Worm (Caenorhabditis elegans) whole organism, dauer: ENCODE data around the gene crp-1.

Source experiments
- unc-62 ChIP-seq: sonication (generic microtip); optimal IDR thresholded peaks from 2 replicates; lab custom pipeline; 2017; ENCODE audit warnings: missing biosample characterization, missing genetic modification reagents, missing genetic modification characterization

Gene crp-1

DNA sequence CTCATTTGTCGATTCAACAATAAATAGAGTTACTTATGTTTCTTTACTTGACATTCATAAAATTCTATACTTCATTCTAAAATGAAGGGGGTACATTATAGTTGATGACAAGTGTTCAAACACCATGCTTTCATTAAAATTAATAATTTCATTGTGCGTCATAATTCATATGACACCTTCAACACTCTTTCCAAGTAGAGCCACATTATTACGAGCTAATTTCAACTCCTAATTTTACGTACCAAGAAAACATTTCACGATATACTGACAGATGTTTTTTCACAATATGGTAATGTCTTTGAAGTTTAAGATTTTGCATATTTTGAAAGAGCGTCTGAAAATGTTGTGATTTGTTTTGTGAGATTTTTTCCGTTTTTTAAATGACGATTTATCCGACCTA, 12.9 kb upstream of the crp-1 start:
- TF ChIP-seq unc-62 (GFP tag; lab: Kevin White, UChicago) = no peak

ce11 chrV:10466607-10467092, 11.7 kb upstream of the crp-1 start:
- no peak for TF ChIP-seq unc-62 (GFP tag; lab: Kevin White, UChicago)

DNA sequence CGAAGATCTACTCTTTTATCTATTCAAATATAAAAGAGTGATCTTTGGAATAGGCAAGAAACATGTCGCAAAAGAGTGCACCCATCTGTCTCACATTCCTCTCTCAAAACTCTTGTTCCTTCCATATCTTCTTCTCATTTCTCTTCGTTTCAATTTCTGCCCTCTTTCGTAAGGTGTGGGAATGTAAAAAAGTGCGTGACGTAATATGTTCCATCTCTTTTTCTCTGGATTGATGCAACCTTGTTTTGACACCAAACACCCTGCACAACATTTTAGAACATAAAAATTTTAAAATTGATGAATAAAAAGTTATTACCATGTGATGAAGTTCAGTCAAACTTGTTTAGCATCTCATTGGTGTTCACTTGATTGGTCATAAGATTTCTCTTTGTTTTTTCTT, 11.3 kb upstream of the crp-1 start:
- TF ChIP-seq unc-62 (GFP tag; lab: Kevin White, UChicago) = no peak

DNA sequence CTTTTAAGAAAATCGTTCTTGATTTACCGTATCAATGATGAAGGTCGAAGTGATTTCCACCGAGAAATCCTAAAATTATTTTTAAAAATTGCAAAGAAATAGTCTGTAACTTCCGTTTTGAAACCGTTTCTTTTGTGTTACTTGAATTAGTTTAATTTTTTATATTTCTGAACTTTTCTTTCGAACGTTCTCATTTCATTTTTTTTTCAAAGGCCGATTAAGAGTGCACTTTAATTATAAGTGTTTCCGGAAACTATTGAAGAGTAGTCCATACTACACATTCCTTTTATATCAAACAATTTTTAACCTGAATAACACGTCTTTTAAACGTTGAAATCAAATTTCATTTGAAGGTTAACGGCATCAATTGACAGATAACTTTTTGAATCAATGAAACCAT, 10.7 kb upstream of the crp-1 start:
- TF ChIP-seq unc-62 (GFP tag; lab: Kevin White, UChicago) = no peak

DNA sequence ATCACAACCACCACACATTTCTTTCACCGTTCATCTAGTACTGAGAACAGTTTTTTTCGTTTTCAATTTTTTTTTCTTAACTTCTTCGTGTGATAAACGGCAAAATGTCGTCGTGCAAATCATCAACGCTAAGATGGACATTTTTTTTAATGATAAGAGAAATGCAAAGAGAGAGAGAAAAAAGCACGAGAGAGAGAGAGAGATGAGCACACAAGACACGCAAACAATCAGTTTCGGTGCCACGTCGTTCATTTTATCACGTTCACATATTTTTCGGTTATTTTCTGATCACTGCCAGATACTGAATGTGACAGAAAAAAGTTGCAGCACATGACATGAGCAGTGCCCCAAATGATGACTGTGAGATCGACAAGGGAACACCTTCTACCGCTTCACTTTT, 10.2 kb upstream of the crp-1 start, which contains the start of gene egl-9:
Gene egl-9 (plus strand): TSS at position 328 of the 400 bp plus-strand sequence.
- no peak for TF ChIP-seq unc-62 (GFP tag; lab: Kevin White, UChicago)

DNA sequence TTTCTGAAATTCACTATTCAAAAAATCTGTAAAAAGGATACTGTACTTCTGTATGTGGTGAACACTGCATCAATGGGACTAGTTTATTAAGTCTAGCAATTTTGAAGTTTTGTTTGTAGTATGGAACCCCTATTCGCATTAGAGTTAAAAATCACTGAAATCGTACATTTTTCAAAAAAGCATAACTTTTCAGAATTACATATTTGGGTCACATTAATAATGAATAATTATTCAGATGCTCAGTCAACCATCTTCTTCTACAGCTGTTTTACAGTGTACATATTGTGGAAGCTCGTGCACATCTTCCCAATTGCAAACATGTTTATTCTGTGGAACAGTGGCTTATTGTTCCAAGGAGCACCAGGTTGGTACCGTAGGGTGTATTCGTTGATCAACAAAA, 9.7 kb upstream of the crp-1 start:
- TF ChIP-seq unc-62 (GFP tag; lab: Kevin White, UChicago) = no peak

DNA sequence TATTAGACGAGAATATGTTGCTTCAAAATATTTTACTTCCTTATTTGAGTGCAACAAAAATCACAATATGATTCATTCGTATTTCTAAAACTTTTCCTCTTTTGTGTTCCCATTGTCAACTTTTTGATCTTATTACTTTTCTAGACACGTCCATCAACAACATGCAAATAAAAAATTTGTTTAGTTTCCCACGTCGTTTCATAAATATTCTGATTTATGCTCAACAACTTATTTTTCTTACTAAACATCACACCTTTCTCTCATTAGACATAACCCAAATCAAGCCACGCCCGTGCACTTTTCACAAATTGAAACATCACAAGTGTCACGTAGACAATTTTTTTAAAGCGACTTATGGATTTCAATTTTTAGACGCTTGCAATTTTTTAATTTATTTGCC, 8.5 kb upstream of the crp-1 start:
- no peak for TF ChIP-seq unc-62 (GFP tag; lab: Kevin White, UChicago)

DNA sequence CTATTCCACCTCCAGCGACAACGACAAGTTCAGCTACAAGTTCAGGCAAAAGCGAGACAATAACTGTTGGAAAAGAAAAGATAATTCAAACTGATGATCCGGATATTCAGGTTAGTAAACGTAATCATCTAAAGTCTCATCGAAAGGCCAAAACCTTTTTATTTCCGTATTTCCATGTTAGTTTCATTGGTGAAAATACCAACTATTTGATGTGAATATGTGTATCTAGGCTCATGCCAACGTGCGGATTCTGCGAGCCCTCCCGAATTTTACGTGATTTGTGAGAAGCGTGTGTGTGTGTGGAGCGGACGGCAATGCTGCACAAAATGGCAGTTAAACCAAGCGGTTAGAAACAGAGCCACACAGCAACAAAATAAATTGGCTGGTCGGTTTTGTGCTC, 7.4 kb upstream of the crp-1 start:
- TF ChIP-seq unc-62 (GFP tag; lab: Kevin White, UChicago) = no peak

DNA sequence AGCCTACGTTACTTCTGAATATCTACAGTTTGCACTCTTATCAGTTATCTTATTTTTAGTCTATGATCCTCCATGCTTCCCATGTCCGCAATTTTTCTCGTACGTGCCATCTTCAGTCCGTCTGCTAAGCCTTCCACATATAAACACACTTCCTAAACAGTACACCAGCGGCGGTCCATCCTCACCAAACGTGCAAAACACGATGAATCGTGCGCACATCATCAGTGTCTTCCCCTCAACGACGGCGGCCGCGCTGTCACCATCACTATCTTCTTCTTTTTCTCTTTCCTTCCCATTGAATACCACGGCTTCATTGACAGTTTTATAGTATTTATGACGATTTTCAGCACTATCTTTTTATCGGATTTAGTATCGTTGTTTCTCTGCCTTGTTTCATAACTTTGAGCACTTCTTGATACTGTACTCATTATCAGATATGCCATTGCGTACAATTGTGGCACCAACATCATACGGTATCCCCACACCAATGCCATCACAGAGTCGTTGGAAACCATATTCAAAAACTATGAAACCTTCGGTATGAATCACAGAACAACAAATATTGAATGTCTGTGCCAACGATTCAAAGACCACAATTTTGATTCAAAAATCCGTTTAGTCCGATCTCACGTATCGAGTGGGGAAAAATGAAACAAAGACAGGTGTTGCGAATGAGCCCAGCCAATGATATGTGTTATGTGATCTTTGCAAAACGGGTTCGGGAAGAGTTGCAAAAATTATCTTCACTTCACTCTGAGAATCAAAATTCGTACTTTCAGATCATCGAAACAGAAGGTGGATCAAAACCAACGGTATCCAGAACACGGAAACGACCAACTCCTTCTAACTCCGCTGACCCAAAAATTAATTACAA, 5.2 kb upstream of the crp-1 start:
- no peak for TF ChIP-seq unc-62 (GFP tag; lab: Kevin White, UChicago)

ce11 chrV:10474040-10474439, 4.3 kb upstream of the crp-1 start:
- TF ChIP-seq unc-62 (GFP tag; lab: Kevin White, UChicago) = no peak

DNA sequence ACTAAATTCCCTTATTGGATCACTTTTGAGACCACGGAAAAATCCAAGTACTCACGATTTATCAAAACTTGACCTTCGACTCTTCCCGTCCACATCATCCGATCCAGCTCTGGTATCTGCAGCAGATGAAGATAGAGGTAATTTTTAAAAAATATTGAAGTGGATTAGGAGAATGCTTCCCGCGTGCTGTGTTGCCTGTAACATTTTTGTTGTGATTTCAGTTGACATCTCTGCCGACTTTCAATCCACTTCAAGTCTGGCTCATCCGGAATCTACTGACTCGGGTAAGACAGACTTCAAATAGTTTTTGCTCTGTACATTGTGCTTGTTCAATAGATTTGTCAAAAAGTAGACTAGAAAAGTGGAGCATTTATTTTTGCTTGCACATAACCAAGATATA, 2.9 kb upstream of the crp-1 start:
- no peak for TF ChIP-seq unc-62 (GFP tag; lab: Kevin White, UChicago)

DNA sequence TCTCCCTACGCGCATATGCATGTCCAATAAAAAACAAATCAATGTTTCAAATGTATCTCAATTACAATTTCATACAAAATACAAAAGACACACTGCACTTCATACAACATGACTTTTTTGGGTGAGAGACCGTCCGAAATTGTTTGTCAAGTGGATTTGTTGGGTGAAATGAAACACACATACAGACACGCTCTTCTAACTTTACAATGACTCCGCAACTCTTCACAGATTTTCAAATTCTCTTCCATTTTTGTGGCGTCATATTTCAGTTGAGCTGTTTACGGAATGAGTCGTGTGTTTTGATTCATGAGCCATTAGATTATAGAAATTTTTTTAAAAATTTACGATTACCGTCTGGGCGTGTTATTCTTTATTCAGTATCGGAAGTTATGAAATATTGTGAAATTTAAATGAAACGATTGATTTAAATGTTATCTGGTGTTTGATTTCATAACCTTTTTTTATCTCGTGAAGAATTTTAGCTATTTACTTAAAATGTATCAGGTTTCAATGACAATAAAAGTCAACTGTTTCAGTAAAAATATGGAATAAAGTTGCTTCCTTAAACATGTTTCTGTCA, 1.4 kb upstream of the crp-1 start:
- TF ChIP-seq unc-62 (GFP tag; lab: Kevin White, UChicago) = no peak

- no peak for TF ChIP-seq unc-62 (GFP tag; lab: Kevin White, UChicago)
Observed at ce11 chrV:10483995-10484394, 5.6 kb downstream of the crp-1 start.

ce11 chrV:10484640-10485039, 6.3 kb downstream of the crp-1 start, which contains the start of gene Y32F6B.1:
TSS of gene Y32F6B.1 (minus strand) at chrV:10484740.
- no peak for TF ChIP-seq unc-62 (GFP tag; lab: Kevin White, UChicago)

ce11 chrV:10485389-10485788, 7.0 kb downstream of the crp-1 start:
- no peak for TF ChIP-seq unc-62 (GFP tag; lab: Kevin White, UChicago)

ce11 chrV:10489998-10490397, 11.6 kb downstream of the crp-1 start, which contains the start of gene ncx-5:
TSS of gene ncx-5 (minus strand) at chrV:10490098.
- no peak for TF ChIP-seq unc-62 (GFP tag; lab: Kevin White, UChicago)

DNA sequence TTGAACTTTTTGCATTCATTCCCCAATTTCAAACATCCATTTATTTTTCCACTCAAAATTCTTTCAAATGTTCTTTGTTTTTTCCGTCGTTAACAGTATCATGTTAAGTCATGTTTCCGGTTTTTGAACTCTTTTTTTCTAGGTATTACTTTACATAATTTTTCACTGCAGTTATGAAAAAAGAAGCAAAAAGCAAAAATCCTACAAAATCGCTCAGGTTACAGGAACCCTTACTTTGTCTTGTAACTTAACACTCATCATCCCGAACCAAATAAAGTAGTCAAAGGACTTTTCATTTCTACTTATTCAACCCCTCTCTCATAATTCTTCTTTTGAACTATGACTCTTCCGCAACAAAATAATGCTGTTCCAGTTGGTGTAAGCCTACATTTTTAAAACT, 13.1 kb downstream of the crp-1 start, which contains the start of gene aqp-5:
Gene aqp-5 (plus strand): TSS at position 301 of the 400 bp plus-strand sequence.
- no peak for TF ChIP-seq unc-62 (GFP tag; lab: Kevin White, UChicago)
